Worm (Caenorhabditis elegans) whole organism, midembryonic: ENCODE measurements around the gene T09A5.5.

Experiments used
- T22C8.4 ChIP-seq: fragments of 200-800 bp; sonication (Bioruptor generic); IDR thresholded peaks from 2 replicates; pipeline ENCODE4 v1.3.6; 2022; ENCODE audit warnings: missing genetic modification characterization, missing compliant biosample characterization
- flt-1 ChIP-seq: fragments of 200-800 bp; sonication (Bioruptor generic); IDR thresholded peaks from 2 replicates; pipeline ENCODE4 v1.3.6; 2022; ENCODE audit warnings: missing genetic modification characterization, missing compliant biosample characterization
- klf-2 ChIP-seq: fragments of 200-800 bp; sonication (Bioruptor generic); conservative IDR thresholded peaks from 2 replicates; pipeline ENCODE4 v1.3.6; 2022; ENCODE audit warnings: missing genetic modification reagents, missing genetic modification characterization, missing compliant biosample characterization
- med-1 ChIP-seq: sonication (generic microtip); optimal IDR thresholded peaks from 2 replicates; lab custom pipeline; 2017; ENCODE audit warnings: missing genetic modification characterization, mild to moderate bottlenecking, missing compliant biosample characterization, antibody characterized with exemption, missing genetic modification reagents; ENCODE audit not compliant: insufficient read depth
- ref-1 ChIP-seq: fragments of 200-800 bp; sonication (Bioruptor generic); conservative IDR thresholded peaks from 2 replicates; pipeline ENCODE4 v1.3.6; 2022; ENCODE audit warnings: missing genetic modification reagents, missing genetic modification characterization, missing compliant biosample characterization
- tab-1 ChIP-seq: fragments of 200-800 bp; sonication (Bioruptor generic); IDR thresholded peaks from 2 replicates; pipeline ENCODE4 v1.3.6; 2022; ENCODE audit warnings: missing genetic modification characterization, missing compliant biosample characterization
- ztf-29 ChIP-seq: fragments of 200-800 bp; sonication (Bioruptor generic); IDR thresholded peaks from 2 replicates; pipeline ENCODE4 v1.3.6; 2022; ENCODE audit warnings: missing genetic modification reagents, missing genetic modification characterization, missing compliant biosample characterization

ce11 chrII:7819359-7819758 lies 34.2 kb downstream of the T09A5.5 start:
- no peak for TF ChIP-seq ztf-29 (GFP tag; lab: Robert Waterston, UW)
- TF ChIP-seq flt-1 (GFP tag; lab: Robert Waterston, UW): no peak
- TF ChIP-seq tab-1: no peak
- no peak for TF ChIP-seq klf-2 (GFP tag; lab: Robert Waterston, UW)
- no peak for TF ChIP-seq T22C8.4 (GFP tag; lab: Robert Waterston, UW)
- no peak for TF ChIP-seq med-1 (GFP tag; lab: Kevin White, UChicago)
- no peak for TF ChIP-seq ref-1 (GFP tag; lab: Robert Waterston, UW)
